Worm (Caenorhabditis elegans) whole organism, mixed stage, embryonic: Measurements from ENCODE around the gene nspg-12.

Source experiments
- nhr-237 ChIP-seq: fragments of 150-350 bp; optimal IDR thresholded peaks from 2 replicates; lab custom pipeline; 2014; ENCODE audit warnings: missing biosample characterization, missing genetic modification characterization
- unc-120 ChIP-seq: sonication (generic microtip); optimal IDR thresholded peaks from 2 replicates; lab custom pipeline; 2017; ENCODE audit warnings: missing genetic modification characterization, missing compliant biosample characterization; ENCODE audit not compliant: poor library complexity, severe bottlenecking

ce11 chrX:5210927-5211655 lies 46.0 kb upstream of the nspg-12 start:
- TF ChIP-seq nhr-237 (tag; lab: Kevin White, UChicago) = no peak
- TF ChIP-seq unc-120 (tag; lab: Kevin White, UChicago) = no peak
